Worm (Caenorhabditis elegans) whole organism, L3 larva: ENCODE results near the gene F53C11.1.

Experiments
- R02D3.7 ChIP-seq: fragments of 150-350 bp; optimal IDR thresholded peaks from 2 replicates; lab custom pipeline; 2014; ENCODE audit warnings: missing biosample characterization, missing genetic modification characterization
- aly-2 ChIP-seq: fragments of 150-350 bp; optimal IDR thresholded peaks from 2 replicates; lab custom pipeline; 2014; ENCODE audit warnings: missing biosample characterization, missing genetic modification characterization
- ama-1 ChIP-seq: fragments of 150-350 bp; optimal IDR thresholded peaks from 2 replicates; lab custom pipeline; 2018
- ceh-28 ChIP-seq: fragments of 150-350 bp; optimal IDR thresholded peaks from 2 replicates; lab custom pipeline; 2014; ENCODE audit warnings: missing biosample characterization, missing genetic modification reagents, missing genetic modification characterization
- ceh-9 ChIP-seq: sonication (generic microtip); optimal IDR thresholded peaks from 2 replicates; lab custom pipeline; 2018; ENCODE audit warnings: missing biosample characterization, missing genetic modification characterization
- daf-12 ChIP-seq: fragments of 150-350 bp; optimal IDR thresholded peaks from 2 replicates; lab custom pipeline; 2014; ENCODE audit warnings: missing biosample characterization, missing genetic modification reagents, missing genetic modification characterization
- egl-27 ChIP-seq: sonication (generic microtip); optimal IDR thresholded peaks from 4 replicates; lab custom pipeline; 2017; ENCODE audit warnings: missing biosample characterization, missing genetic modification reagents, missing genetic modification characterization
- egl-5 ChIP-seq: fragments of 150-350 bp; optimal IDR thresholded peaks from 2 replicates; lab custom pipeline; 2017; ENCODE audit warnings: missing biosample characterization, missing genetic modification reagents, missing genetic modification characterization, inconsistent platforms
- elt-2 ChIP-seq: sonication (generic microtip); optimal IDR thresholded peaks from 2 replicates; lab custom pipeline; 2016; ENCODE audit warnings: missing genetic modification reagents, mild to moderate bottlenecking, missing genetic modification characterization, missing compliant biosample characterization
- elt-3 ChIP-seq, 3 experiments: fragments of 150-350 bp in 1 of 3; sonication (generic microtip) in 2 of 3; optimal IDR thresholded peaks; 2 replicates in 2 of 3; 4 replicates in 1 of 3; lab custom pipeline; 2014 to 2017; ENCODE audit warnings: missing biosample characterization in 3 of 3, missing genetic modification characterization in 3 of 3
- eor-1 ChIP-seq, 2 experiments: fragments of 150-350 bp; optimal IDR thresholded peaks; 2 replicates each; lab custom pipeline; 2014 to 2018; ENCODE audit warnings: missing biosample characterization in 2 of 2, missing genetic modification characterization in 2 of 2
- fkh-10 ChIP-seq: sonication (generic microtip); optimal IDR thresholded peaks from 2 replicates; lab custom pipeline; 2017; ENCODE audit warnings: missing biosample characterization, missing genetic modification reagents, missing genetic modification characterization
- fkh-2 ChIP-seq: fragments of 150-350 bp; optimal IDR thresholded peaks from 2 replicates; lab custom pipeline; 2014; ENCODE audit warnings: missing biosample characterization, missing genetic modification reagents, missing genetic modification characterization
- fos-1 ChIP-seq: fragments of 150-350 bp; optimal IDR thresholded peaks from 2 replicates; lab custom pipeline; 2014; ENCODE audit warnings: missing biosample characterization, missing genetic modification characterization
- hmg-11 ChIP-seq: sonication (generic microtip); optimal IDR thresholded peaks from 2 replicates; lab custom pipeline; 2016; ENCODE audit warnings: missing genetic modification characterization, missing compliant biosample characterization
- jun-1 ChIP-seq: fragments of 150-350 bp; optimal IDR thresholded peaks from 2 replicates; lab custom pipeline; 2014; ENCODE audit warnings: missing biosample characterization, missing genetic modification reagents, missing genetic modification characterization
- lin-15B ChIP-seq: fragments of 150-350 bp; optimal IDR thresholded peaks from 2 replicates; lab custom pipeline; 2014; ENCODE audit warnings: missing biosample characterization, missing genetic modification characterization
- lin-39 ChIP-seq: fragments of 150-350 bp; optimal IDR thresholded peaks from 2 replicates; lab custom pipeline; 2018; ENCODE audit warnings: missing biosample characterization, missing genetic modification reagents, missing genetic modification characterization
- lsy-12 ChIP-seq: sonication (generic microtip); optimal IDR thresholded peaks from 2 replicates; lab custom pipeline; 2016; ENCODE audit warnings: mild to moderate bottlenecking, missing genetic modification characterization, missing compliant biosample characterization
- mdl-1 ChIP-seq: fragments of 150-350 bp; optimal IDR thresholded peaks from 2 replicates; lab custom pipeline; 2014; ENCODE audit warnings: missing biosample characterization, missing genetic modification characterization
- nfya-1 ChIP-seq: sonication (generic microtip); optimal IDR thresholded peaks from 2 replicates; lab custom pipeline; 2017; ENCODE audit warnings: missing genetic modification characterization, mild to moderate bottlenecking, missing compliant biosample characterization, antibody characterized with exemption, moderate library complexity; ENCODE audit not compliant: insufficient read depth
- nhr-11 ChIP-seq: fragments of 150-350 bp; optimal IDR thresholded peaks from 2 replicates; lab custom pipeline; 2014; ENCODE audit warnings: missing biosample characterization, missing genetic modification characterization
- nhr-12 ChIP-seq: fragments of 150-350 bp; optimal IDR thresholded peaks from 2 replicates; lab custom pipeline; 2014; ENCODE audit warnings: missing biosample characterization, missing genetic modification characterization
- nhr-23 ChIP-seq: fragments of 150-350 bp; optimal IDR thresholded peaks from 2 replicates; lab custom pipeline; 2014; ENCODE audit warnings: missing biosample characterization, missing genetic modification reagents, missing genetic modification characterization
- nhr-237 ChIP-seq: fragments of 150-350 bp; optimal IDR thresholded peaks from 2 replicates; lab custom pipeline; 2014; ENCODE audit warnings: missing biosample characterization, missing genetic modification characterization
- nhr-25 ChIP-seq: sonication (generic microtip); optimal IDR thresholded peaks from 2 replicates; lab custom pipeline; 2017; ENCODE audit warnings: missing biosample characterization, missing genetic modification characterization
- nhr-43 ChIP-seq: sonication (generic microtip); optimal IDR thresholded peaks from 2 replicates; lab custom pipeline; 2016; ENCODE audit warnings: mild to moderate bottlenecking, missing genetic modification characterization, missing compliant biosample characterization; ENCODE audit not compliant: poor library complexity, severe bottlenecking
- nhr-67 ChIP-seq: fragments of 150-350 bp; optimal IDR thresholded peaks from 2 replicates; lab custom pipeline; 2014; ENCODE audit warnings: missing biosample characterization, missing genetic modification characterization
- nhr-76 ChIP-seq: fragments of 150-350 bp; sonication (generic microtip); optimal IDR thresholded peaks from 5 replicates; lab custom pipeline; 2014; ENCODE audit warnings: missing biosample characterization, missing genetic modification characterization
- nhr-77 ChIP-seq: fragments of 150-350 bp; optimal IDR thresholded peaks from 2 replicates; lab custom pipeline; 2014; ENCODE audit warnings: missing biosample characterization, missing genetic modification characterization
- pha-4 ChIP-seq: fragments of 150-350 bp; optimal IDR thresholded peaks from 2 replicates; lab custom pipeline; 2014; ENCODE audit warnings: missing biosample characterization, missing genetic modification reagents, missing genetic modification characterization
- sea-2 ChIP-seq: fragments of 150-350 bp; sonication (generic microtip); optimal IDR thresholded peaks from 4 replicates; lab custom pipeline; 2014; ENCODE audit warnings: missing biosample characterization, missing genetic modification reagents, missing genetic modification characterization
- skn-1 ChIP-seq: fragments of 150-350 bp; optimal IDR thresholded peaks from 2 replicates; lab custom pipeline; 2014; ENCODE audit warnings: missing biosample characterization, missing genetic modification characterization
- snpc-4 ChIP-seq: fragments of 150-350 bp; optimal IDR thresholded peaks from 2 replicates; lab custom pipeline; 2014; ENCODE audit warnings: missing biosample characterization, missing genetic modification characterization
- tbx-2 ChIP-seq: sonication (generic microtip); optimal IDR thresholded peaks from 2 replicates; lab custom pipeline; 2016; ENCODE audit warnings: mild to moderate bottlenecking, missing genetic modification characterization, missing compliant biosample characterization
- unc-39 ChIP-seq: sonication (generic microtip); optimal IDR thresholded peaks from 4 replicates; lab custom pipeline; 2017; ENCODE audit warnings: missing biosample characterization, missing genetic modification characterization
- ztf-11 ChIP-seq: fragments of 150-350 bp; optimal IDR thresholded peaks from 2 replicates; lab custom pipeline; 2014; ENCODE audit warnings: missing biosample characterization, missing genetic modification characterization

Gene F53C11.1

DNA sequence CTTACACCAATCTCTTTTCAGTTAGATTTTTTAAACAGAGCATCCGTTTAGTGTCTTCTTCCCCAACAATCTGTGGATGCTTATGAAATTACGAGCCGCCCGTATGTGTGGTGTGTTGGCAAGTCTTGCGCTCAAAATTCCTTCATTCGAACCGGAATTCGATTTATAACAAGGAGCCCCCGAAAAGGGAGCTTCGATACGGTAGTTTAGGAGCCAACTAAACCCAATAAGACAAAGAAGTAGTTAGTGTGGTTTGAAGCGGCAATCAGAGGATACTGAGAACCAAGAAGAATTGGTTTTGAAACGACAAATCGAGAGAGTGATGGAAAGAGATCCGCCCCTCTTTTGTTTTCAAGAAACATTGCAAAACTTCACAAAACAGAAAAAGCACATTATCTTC is 36.7 kb downstream of the F53C11.1 start:
- no peak for TF ChIP-seq ztf-11 (tag; lab: Kevin White, UChicago)
- TF ChIP-seq lin-15B (tag; lab: Kevin White, UChicago): no peak
- no peak for TF ChIP-seq ama-1 (lab: Kevin White, UChicago)
- TF ChIP-seq egl-5 (tag; lab: Kevin White, UChicago): no peak
- no peak for TF ChIP-seq lsy-12 (tag; lab: Kevin White, UChicago)

DNA sequence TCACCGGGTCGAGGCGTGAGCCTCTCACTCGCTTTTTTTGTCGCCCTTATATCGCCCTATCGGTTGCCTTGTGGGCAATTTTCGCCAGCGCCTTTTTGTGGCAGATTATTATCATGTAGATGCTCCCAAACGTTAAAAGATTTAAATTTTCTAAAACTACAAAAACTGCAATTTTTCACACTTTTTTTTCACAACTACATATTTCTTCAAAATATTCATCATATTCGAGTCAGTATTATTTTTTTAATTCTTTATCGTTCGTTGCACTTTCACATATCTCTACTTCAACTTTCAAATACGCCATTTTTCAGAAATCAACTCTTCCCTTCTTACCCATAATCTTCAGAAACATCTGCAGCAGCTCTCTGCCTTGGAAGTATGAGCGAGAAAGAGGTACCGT is 37.3 kb downstream of the F53C11.1 start, which contains the start of gene ceh-24:
Gene ceh-24, plus strand, starts transcription at position 301 of the 400 bp plus-strand sequence.
- TF ChIP-seq egl-27: no peak

DNA sequence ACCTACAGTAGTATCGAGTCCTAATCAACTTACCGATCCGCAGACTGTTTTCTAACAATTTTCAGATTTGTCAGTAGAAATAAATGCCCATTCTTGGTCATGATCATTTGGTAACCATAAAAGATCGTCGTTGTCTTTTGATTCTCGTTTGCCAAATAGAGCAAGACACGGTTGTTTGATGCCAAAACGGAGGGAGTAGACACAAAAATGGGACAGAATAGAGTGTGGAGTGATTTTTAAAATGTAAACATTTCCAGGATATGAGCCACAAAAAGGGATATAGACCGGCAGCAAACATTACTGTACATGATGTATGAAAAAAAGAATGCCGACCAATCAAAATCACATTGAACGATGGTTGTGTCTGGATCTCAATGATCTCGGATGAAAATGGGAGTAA is 41.3 kb downstream of the F53C11.1 start, which contains the start of gene F55B12.2:
Gene F55B12.2, minus strand, starts transcription at position 101 of the 400 bp plus-strand sequence.
- TF ChIP-seq ama-1 (lab: Kevin White, UChicago) (no peak), nfya-1 (tag; lab: Kevin White, UChicago) (no peak), nhr-12 (no peak), nhr-67 (tag; lab: Kevin White, UChicago) (no peak), fkh-10 (no peak), fos-1 (tag; lab: Kevin White, UChicago) (no peak), hmg-11 (tag; lab: Kevin White, UChicago) (no peak), nhr-11 (tag; lab: Kevin White, UChicago) (no peak), nhr-76 (tag; lab: Kevin White, UChicago) (no peak), R02D3.7 (tag; lab: Kevin White, UChicago) (no peak), elt-3 (tag; optimal IDR thresholded peaks at IDR 0.05; lab: Kevin White, UChicago) (no peak), eor-1 (tag; optimal IDR thresholded peaks at IDR 0.05; lab: Kevin White, UChicago) (no peak), lsy-12 (tag; lab: Kevin White, UChicago) (no peak), lin-15B (tag; lab: Kevin White, UChicago) (no peak), nhr-23 (no peak), unc-39 (tag; lab: Kevin White, UChicago) (no peak), sea-2 (GFP tag; lab: Kevin White, UChicago) (no peak), egl-5 (tag; lab: Kevin White, UChicago) (no peak), elt-2 (no peak)

DNA sequence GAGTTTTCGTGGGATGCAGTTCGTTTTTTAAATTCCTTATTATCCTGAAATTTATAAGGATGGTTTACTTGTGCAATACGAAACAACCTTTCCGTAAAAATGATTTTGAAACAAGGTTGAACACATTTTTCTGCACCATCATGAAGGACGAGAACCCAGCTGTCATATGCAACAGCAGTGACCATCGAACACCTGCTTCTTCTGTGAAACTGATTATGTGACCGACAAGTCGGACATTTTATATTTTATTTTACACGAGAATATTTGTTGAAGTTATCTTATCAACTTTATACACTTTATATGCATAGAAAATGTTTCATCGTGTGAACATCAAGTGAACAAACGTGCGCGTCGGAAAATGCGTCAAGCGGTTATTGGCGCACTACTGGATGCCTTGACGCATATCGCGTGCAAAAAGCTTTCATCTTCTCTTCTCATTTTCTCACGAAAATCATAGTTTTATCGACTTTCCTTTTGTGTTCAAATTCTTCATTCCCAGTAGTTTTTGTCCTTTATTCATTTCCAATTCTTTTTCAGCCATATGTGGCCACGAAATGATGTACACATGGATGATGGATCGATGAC is 43.3 kb downstream of the F53C11.1 start, which contains the start of gene sel-10:
Gene sel-10, plus strand, starts transcription at position 538 of the 585 bp plus-strand sequence.
- TF ChIP-seq aly-2 (tag; lab: Kevin White, UChicago): no peak
- TF ChIP-seq hmg-11 (tag; lab: Kevin White, UChicago): peak; percentile 66
- no peak for TF ChIP-seq nhr-76 (tag; lab: Kevin White, UChicago)
- TF ChIP-seq fkh-10: peak; percentile 23
- no peak for TF ChIP-seq unc-39 (tag; lab: Kevin White, UChicago)
- peak; percentile 75 for TF ChIP-seq lin-15B (tag; lab: Kevin White, UChicago)
- TF ChIP-seq nhr-67 (tag; lab: Kevin White, UChicago): no peak
- no peak for TF ChIP-seq egl-27
- peak; percentile 47 for TF ChIP-seq R02D3.7 (tag; lab: Kevin White, UChicago)
- no peak for TF ChIP-seq sea-2 (GFP tag; lab: Kevin White, UChicago)
- TF ChIP-seq fkh-2 (tag; lab: Kevin White, UChicago): no peak
- TF ChIP-seq nfya-1 (tag; lab: Kevin White, UChicago): peak; percentile 76
- peak; percentile 82 for TF ChIP-seq nhr-43 (tag; lab: Kevin White, UChicago)
- TF ChIP-seq ama-1 (lab: Kevin White, UChicago): no peak
- peak; percentile 36 for TF ChIP-seq lin-39
- no peak for TF ChIP-seq eor-1 (tag; optimal IDR thresholded peaks at IDR 0.05; lab: Kevin White, UChicago)
- TF ChIP-seq mdl-1 (tag; lab: Kevin White, UChicago): no peak
- no peak for TF ChIP-seq tbx-2 (tag; lab: Kevin White, UChicago)
- TF ChIP-seq snpc-4 (tag; lab: Kevin White, UChicago): peak; percentile 83
- no peak for TF ChIP-seq nhr-12
- TF ChIP-seq nhr-77 (tag; lab: Kevin White, UChicago): peak; percentile 3
- TF ChIP-seq nhr-25: peak; percentile 74
- TF ChIP-seq nhr-237 (tag; lab: Kevin White, UChicago): no peak
- no peak for TF ChIP-seq lsy-12 (tag; lab: Kevin White, UChicago)
- TF ChIP-seq jun-1 (tag; lab: Kevin White, UChicago): peak; percentile 51
- TF ChIP-seq nhr-11 (tag; lab: Kevin White, UChicago): peak; percentile 10
- peak; percentile 62 for TF ChIP-seq pha-4
- TF ChIP-seq ceh-28: no peak
- TF ChIP-seq skn-1 (tag; lab: Kevin White, UChicago): no peak
- peak; percentile 57 for TF ChIP-seq elt-2
- no peak for TF ChIP-seq ceh-9 (tag; lab: Kevin White, UChicago)
- TF ChIP-seq nhr-23: peak; percentile 84
- TF ChIP-seq daf-12 (tag; lab: Kevin White, UChicago): no peak
- TF ChIP-seq, all 47 proteins: peak for 15
